Worm (Caenorhabditis elegans): ENCODE data around the gene slc-17.5.

Gene slc-17.5

DNA sequence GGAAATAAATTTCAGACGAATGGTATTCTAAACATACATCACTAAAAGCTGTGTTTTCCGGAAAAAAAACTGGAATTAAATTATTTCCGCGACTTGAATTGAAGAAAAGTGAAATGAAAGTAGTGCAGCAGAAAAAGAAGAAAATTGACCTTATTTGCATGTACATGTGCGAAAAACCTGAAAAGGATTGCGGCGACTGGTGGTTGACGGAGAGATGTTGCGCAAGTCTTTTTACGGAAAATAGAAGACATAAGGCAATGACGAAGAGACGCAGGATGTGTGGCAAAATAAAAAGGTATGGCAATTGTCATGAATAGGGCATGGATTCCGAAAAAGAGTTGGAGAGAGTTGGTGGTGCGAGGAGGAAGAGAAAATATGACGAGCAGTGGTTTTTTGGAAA lies 29.7 kb downstream of the slc-17.5 start:
- TF ChIP-seq lin-14 (GFP tag; optimal IDR thresholded peaks at IDR 0.05) (peak; percentile 6), unc-62 (GFP tag; optimal IDR thresholded peaks at IDR 0.05) (no peak), hlh-4 (tag; optimal IDR thresholded peaks at IDR 0.05) (no peak), blmp-1 (tag; optimal IDR thresholded peaks at IDR 0.05) (peak; percentile 68)

DNA sequence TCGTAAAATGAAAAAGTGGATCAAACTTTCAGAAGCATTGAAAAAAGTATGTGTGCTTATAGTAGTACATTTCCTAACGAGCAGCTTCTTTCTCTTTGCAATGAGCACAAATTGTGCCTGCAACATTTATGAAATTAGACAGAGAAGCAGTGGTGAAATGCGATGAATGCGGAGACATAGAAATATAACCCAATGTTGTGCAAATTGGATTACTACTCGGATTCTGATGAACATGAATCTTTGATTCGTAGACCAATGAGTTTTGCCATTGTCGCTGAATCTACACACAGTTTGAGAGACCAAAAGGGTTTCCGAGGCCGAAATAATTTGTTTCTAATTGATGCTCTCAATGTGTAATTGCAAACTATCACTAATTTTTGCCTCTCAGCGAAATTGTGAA lies 30.8 kb downstream of the slc-17.5 start:
- TF ChIP-seq efl-1 (optimal IDR thresholded peaks at IDR 0.05), result no peak
- peak in 1 of 2 experiments; percentile 41 for TF ChIP-seq efl-1 (GFP tag; optimal IDR thresholded peaks at IDR 0.05 in 1 of 2)
- TF ChIP-seq mep-1 (tag; optimal IDR thresholded peaks at IDR 0.05), result no peak
- peak; percentile 18 for TF ChIP-seq lin-14 (GFP tag; optimal IDR thresholded peaks at IDR 0.05)

DNA sequence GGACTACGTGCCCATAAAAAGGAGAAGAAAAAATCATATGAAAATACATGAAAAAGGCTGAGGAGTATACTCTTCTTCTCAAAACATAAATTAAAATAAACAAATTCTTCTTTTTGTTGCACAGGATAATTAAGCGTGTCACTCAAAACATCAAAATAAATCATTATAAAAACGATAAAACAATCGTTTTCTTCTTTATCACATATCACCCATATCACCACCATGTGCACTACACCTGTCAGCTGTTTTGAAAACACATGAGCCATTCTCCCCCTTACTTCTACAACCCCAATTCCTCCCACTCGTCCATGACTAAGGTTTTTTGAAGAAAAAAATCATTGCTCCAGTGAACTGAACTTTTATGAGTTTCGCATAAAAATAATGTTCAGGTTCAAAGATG lies 32.2 kb downstream of the slc-17.5 start:
- TF ChIP-seq lin-39 (tag; optimal IDR thresholded peaks at IDR 0.05), result peak; percentile 68
- peak in 1 of 2 experiments; percentile 28 for TF ChIP-seq lsy-2 (tag; optimal IDR thresholded peaks at IDR 0.05)
- peak; percentile 65 for TF ChIP-seq nhr-71 (tag; optimal IDR thresholded peaks at IDR 0.05)
- no peak for TF ChIP-seq nhr-77 (tag; optimal IDR thresholded peaks at IDR 0.05)
- TF ChIP-seq mdl-1 (tag; optimal IDR thresholded peaks at IDR 0.05), result peak in 1 of 2 experiments; percentile 12
- TF ChIP-seq snu-23 (GFP tag; optimal IDR thresholded peaks at IDR 0.05), result peak; percentile 21
- peak; percentile 6 for TF ChIP-seq nhr-20 (tag; optimal IDR thresholded peaks at IDR 0.05)
- no peak for TF ChIP-seq C16A3.4 (tag; optimal IDR thresholded peaks at IDR 0.05)
- TF ChIP-seq nhr-19 (GFP tag; conservative IDR thresholded peaks at IDR 0.05), result peak; percentile 36; the same call in 1 of the 2 replicates
- peak; percentile 75 for TF ChIP-seq rnt-1 (tag; optimal IDR thresholded peaks at IDR 0.05)
- no peak for TF ChIP-seq nhr-84 (tag; optimal IDR thresholded peaks at IDR 0.05)
- TF ChIP-seq snpc-4 (tag; optimal IDR thresholded peaks at IDR 0.05), result peak; percentile 12
- TF ChIP-seq lin-14 (GFP tag; optimal IDR thresholded peaks at IDR 0.05), result peak; percentile 70
- TF ChIP-seq C34B4.2 (tag; optimal IDR thresholded peaks at IDR 0.05), result no peak

DNA sequence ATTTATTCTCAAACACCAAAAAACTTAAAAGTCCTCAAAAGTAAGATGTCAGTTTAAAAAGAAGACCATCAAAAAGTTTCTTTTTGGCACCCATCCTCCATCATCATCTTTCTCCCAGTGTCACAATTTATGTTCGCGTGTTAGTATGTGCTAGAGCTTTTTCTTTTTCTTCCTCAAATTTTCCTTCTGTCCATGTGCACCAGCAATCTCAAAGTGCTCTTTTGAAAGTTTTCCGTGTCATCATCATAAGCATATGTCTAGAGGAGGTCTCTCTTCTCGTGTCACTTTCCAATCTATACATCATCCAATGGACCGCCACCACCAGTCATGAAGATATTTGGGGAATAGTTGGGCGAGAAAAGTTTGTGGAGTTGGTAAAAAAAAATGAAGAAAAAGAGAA lies 33.6 kb downstream of the slc-17.5 start:
- no peak for TF ChIP-seq nhr-237 (tag; optimal IDR thresholded peaks at IDR 0.05)
- no peak for TF ChIP-seq nhr-11 (tag; optimal IDR thresholded peaks at IDR 0.05)
- 0 out of 2 replicates have a peak, but pooled peaks have one; percentile 14 for TF ChIP-seq mab-9 (GFP tag; IDR thresholded peaks at IDR 0.05)
- no peak for TF ChIP-seq nhr-76 (tag; optimal IDR thresholded peaks at IDR 0.05)
- TF ChIP-seq lsy-2 (tag; optimal IDR thresholded peaks at IDR 0.05), result no peak
- no peak for TF ChIP-seq egl-13 (tag; optimal IDR thresholded peaks at IDR 0.05)
- no peak for TF ChIP-seq alr-1 (tag; optimal IDR thresholded peaks at IDR 0.05; ENCODE audit: borderline replicate concordance)
- TF ChIP-seq lir-3 (tag; optimal IDR thresholded peaks at IDR 0.05; ENCODE audit: poor library complexity), result no peak
- peak; percentile 52 for TF ChIP-seq lin-14 (GFP tag; optimal IDR thresholded peaks at IDR 0.05)
- TF ChIP-seq efl-1 (optimal IDR thresholded peaks at IDR 0.05), result no peak
- no peak for TF ChIP-seq efl-1 (GFP tag; optimal IDR thresholded peaks at IDR 0.05 in 1 of 2)
- TF ChIP-seq nhr-84 (tag; optimal IDR thresholded peaks at IDR 0.05), result no peak

DNA sequence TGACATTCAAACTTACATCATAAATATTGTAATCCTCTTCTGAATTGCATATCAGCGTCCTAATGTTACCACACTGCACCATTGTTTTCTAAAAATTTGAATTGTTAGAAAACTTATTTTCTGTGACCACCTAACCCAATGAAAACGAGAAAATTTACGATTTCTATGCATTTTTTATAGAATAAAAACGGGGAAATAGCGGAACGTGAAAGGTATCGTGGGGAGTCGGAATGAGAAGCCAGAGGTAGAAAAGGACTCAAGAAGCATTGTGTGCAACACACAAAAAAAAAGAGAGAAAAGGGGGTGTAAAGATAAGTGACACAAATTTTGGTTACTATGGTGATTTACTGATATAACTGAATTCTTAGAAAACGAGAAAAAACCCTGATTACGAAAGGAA lies 34.5 kb downstream of the slc-17.5 start, which contains the start of gene C16D9.6:
C16D9.6 (minus strand) TSS at position 101 of the 400 bp plus-strand sequence.
- TF ChIP-seq efl-1 (optimal IDR thresholded peaks at IDR 0.05), result no peak
- no peak for TF ChIP-seq efl-1 (GFP tag; optimal IDR thresholded peaks at IDR 0.05 in 1 of 2)
- no peak for TF ChIP-seq snpc-4 (tag; optimal IDR thresholded peaks at IDR 0.05)
- peak; percentile 8 for TF ChIP-seq dsc-1 (tag; optimal IDR thresholded peaks at IDR 0.05)
- peak; percentile 43 for TF ChIP-seq nhr-71 (tag; optimal IDR thresholded peaks at IDR 0.05)
- TF ChIP-seq nhr-84 (tag; optimal IDR thresholded peaks at IDR 0.05), result no peak
- TF ChIP-seq alr-1 (tag; optimal IDR thresholded peaks at IDR 0.05; ENCODE audit: borderline replicate concordance), result no peak
- TF ChIP-seq ets-5 (GFP tag; IDR thresholded peaks at IDR 0.05), result no peak
- TF ChIP-seq lsy-2 (tag; optimal IDR thresholded peaks at IDR 0.05), result no peak
- no peak for TF ChIP-seq nhr-237 (tag; optimal IDR thresholded peaks at IDR 0.05)
- TF ChIP-seq fkh-4 (tag; optimal IDR thresholded peaks at IDR 0.05; ENCODE audit: borderline replicate concordance), result no peak
- no peak for TF ChIP-seq C34B4.2 (tag; optimal IDR thresholded peaks at IDR 0.05)
- TF ChIP-seq efl-3 (GFP tag; optimal IDR thresholded peaks at IDR 0.05), result no peak
- TF ChIP-seq fkh-8 (tag; optimal IDR thresholded peaks at IDR 0.05), result peak; percentile 77
- no peak for TF ChIP-seq unc-86 (tag; optimal IDR thresholded peaks at IDR 0.05)
- no peak for TF ChIP-seq nhr-28 (tag; optimal IDR thresholded peaks at IDR 0.05)
- no peak for TF ChIP-seq nhr-19 (GFP tag; conservative IDR thresholded peaks at IDR 0.05)
